Fruit fly (Drosophila melanogaster): ENCODE data around the gene CG31674.
A peak's percentile ranks its signal among the peaks of the same experiment; 100 is the strongest.

The CG31674 gene

DNA sequence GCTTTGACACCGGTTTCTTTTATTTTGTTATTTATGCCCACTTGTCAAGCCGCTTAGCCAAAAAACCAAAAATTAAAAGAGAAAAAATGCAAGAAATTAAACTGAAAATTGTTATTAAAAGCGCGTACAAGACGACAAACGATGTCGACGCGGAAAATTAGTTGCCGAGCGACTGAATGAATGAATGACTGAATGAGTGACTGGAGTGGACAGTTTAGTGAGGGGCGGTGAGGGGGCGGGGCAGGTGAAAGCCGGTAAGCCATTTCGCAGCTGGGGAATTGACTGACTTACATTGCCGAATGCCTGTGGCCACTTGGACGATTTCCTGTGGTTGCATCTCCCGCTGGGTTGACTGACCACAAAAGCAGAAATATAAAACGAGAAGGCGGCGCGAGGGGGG lies 24.4 kb upstream of the CG31674 start:
- no peak for TF ChIP-seq CG11696 (GFP tag; IDR thresholded peaks at IDR 0.05)
- TF ChIP-seq fru (optimal IDR thresholded peaks at IDR 0.05) = no peak
- no peak for TF ChIP-seq C15 (GFP tag; IDR thresholded peaks at IDR 0.05)
- TF ChIP-seq CG14710 (tag; optimal IDR thresholded peaks at IDR 0.05) = no peak
- TF ChIP-seq Mrtf (GFP tag; IDR thresholded peaks at IDR 0.05) = no peak
- TF ChIP-seq CG3407 (GFP tag; optimal IDR thresholded peaks at IDR 0.05) = no peak
- no peak for TF ChIP-seq h (optimal IDR thresholded peaks at IDR 0.05)
- TF ChIP-seq Med (GFP tag) = peak; percentile 67
- 0 out of 4 replicates have a peak, but pooled peaks have one; percentile 37 for TF ChIP-seq chinmo (GFP tag; IDR thresholded peaks at IDR 0.05; ENCODE audit: partially characterized antibody)
- TF ChIP-seq klu (GFP tag; IDR thresholded peaks at IDR 0.05) = 0 out of 2 replicates have a peak, but pooled peaks have one; percentile 8
- TF ChIP-seq CG8281 (tag; optimal IDR thresholded peaks at IDR 0.05) = peak; percentile 91
- no peak for TF ChIP-seq Mad (GFP tag; optimal IDR thresholded peaks at IDR 0.05)

DNA sequence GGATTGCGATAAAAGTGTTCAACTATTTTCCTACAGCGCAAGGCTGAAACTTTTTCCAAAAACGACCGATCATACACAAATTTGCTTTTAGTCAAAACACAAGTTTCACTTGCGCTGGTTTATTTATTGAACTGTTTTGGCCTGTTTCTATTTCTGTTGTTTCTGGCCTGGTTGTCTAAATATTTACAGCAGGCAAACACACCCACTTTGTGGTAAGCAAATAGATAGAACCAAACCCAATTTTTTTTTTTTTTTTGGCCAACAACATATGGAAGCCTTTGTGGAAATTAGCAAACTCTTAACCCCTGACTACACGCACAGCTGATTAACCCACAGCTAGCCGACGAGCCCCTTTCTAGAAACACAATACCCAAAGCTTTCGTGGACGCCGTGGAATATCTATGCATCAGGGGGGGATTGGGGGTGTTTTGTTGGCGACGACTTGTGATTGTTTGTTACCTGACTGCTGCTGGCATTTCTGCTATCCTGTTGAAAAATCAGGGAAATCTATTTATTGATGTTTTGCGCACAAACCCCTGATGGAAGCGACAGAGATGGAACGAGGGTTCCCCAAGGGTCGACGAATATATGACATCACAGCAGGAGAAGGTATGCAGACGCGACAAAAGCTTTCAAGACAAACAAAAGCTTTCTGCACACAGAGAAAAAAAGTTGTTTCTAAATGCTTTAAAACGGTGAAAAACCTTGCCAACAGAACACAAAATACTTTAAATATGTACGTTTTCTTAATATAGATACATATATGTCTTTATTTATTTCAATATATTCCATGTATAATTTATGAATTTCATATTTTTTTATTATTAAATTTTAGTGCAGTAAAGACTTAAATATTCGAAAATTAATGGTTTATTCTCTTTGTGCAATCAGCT lies 23.2 kb upstream of the CG31674 start:
- TF ChIP-seq fd102C (GFP tag; optimal IDR thresholded peaks at IDR 0.05) (no peak), CG7745 (tag; optimal IDR thresholded peaks at IDR 0.05) (no peak), tin (GFP tag; optimal IDR thresholded peaks at IDR 0.05) (no peak), CG2712 (tag; optimal IDR thresholded peaks at IDR 0.05) (peak; percentile 56), CG4360 (GFP tag; IDR thresholded peaks at IDR 0.05) (no peak), CG9437 (GFP tag; optimal IDR thresholded peaks at IDR 0.05) (no peak), Bgb (GFP tag; IDR thresholded peaks at IDR 0.05; ENCODE audit: partially characterized antibody) (no peak), schlank (tag; optimal IDR thresholded peaks at IDR 0.05) (peak; percentile 67), Oli (tag; optimal IDR thresholded peaks at IDR 0.05) (peak; percentile 40), CG3281 (GFP tag; optimal IDR thresholded peaks at IDR 0.05) (peak; percentile 61), CG31441 (GFP tag; IDR thresholded peaks at IDR 0.05) (peak; percentile 53), CG10274 (GFP tag; optimal IDR thresholded peaks at IDR 0.05) (no peak), ATbp (GFP tag; optimal IDR thresholded peaks at IDR 0.05) (peak; percentile 80), br (optimal IDR thresholded peaks at IDR 0.05) (no peak), E2f1 (GFP tag; IDR thresholded peaks at IDR 0.05) (peak; percentile 66), sima (GFP tag; optimal IDR thresholded peaks at IDR 0.05) (no peak), CG4282 (GFP tag; optimal IDR thresholded peaks at IDR 0.05) (peak; percentile 12), Hr51 (GFP tag; optimal IDR thresholded peaks at IDR 0.05) (peak; percentile 6 to 68), ranshi (GFP tag; IDR thresholded peaks at IDR 0.05) (peak; percentile 26; the same call in 1 of the 2 replicates), CG6813 (GFP tag; optimal IDR thresholded peaks at IDR 0.05) (peak; percentile 73), CG1792 (GFP tag; optimal IDR thresholded peaks at IDR 0.05) (peak; percentile 17), gt (GFP tag; IDR thresholded peaks at IDR 0.05) (no peak), Vsx1 (GFP tag; optimal IDR thresholded peaks at IDR 0.05) (peak; percentile 54), Tbp (GFP tag; optimal IDR thresholded peaks at IDR 0.05) (no peak), dmrt11E (tag; optimal IDR thresholded peaks at IDR 0.05) (no peak), Atf6 (GFP tag; IDR thresholded peaks at IDR 0.05) (peak; percentile 74), klu (GFP tag; IDR thresholded peaks at IDR 0.05) (no peak), HLH3B (GFP tag; IDR thresholded peaks at IDR 0.05) (peak; percentile 33; the same call in 1 of the 2 replicates), E2f2 (GFP tag; IDR thresholded peaks at IDR 0.05) (peak; percentile 42), NFAT (GFP tag; IDR thresholded peaks at IDR 0.05) (0 out of 2 replicates have a peak, but pooled peaks have one; percentile 6), Abd-B (GFP tag; optimal IDR thresholded peaks at IDR 0.05) (no peak), Six4 (GFP tag; optimal IDR thresholded peaks at IDR 0.05) (peak; percentile 2), nmo (GFP tag; optimal IDR thresholded peaks at IDR 0.05) (peak; percentile 29), CG13894 (tag; optimal IDR thresholded peaks at IDR 0.05) (peak; percentile 49), CG15479 (GFP tag; optimal IDR thresholded peaks at IDR 0.05) (no peak), Sry-δ (GFP tag; optimal IDR thresholded peaks at IDR 0.05) (no peak), CG6683 (GFP tag; optimal IDR thresholded peaks at IDR 0.05) (peak; percentile 13), BtbVII (GFP tag; optimal IDR thresholded peaks at IDR 0.05) (peak; percentile 64)

Measured in whole organism, embryonic.